Worm (Caenorhabditis elegans) whole organism, young adult: Measurements from ENCODE around the gene nspc-10.

Source experiments
- F52B5.7 ChIP-seq: sonication (generic microtip); optimal IDR thresholded peaks from 2 replicates; lab custom pipeline; 2016; ENCODE audit warnings: mild to moderate bottlenecking, missing genetic modification characterization, missing compliant biosample characterization
- ama-1 ChIP-seq, 3 experiments: fragments of 150-350 bp in 1 of 3; sonication (generic microtip) in 2 of 3; optimal IDR thresholded peaks; 2 replicates each; lab custom pipeline; 2014 to 2018; ENCODE audit warnings: missing biosample characterization in 2 of 3, missing genetic modification characterization in 2 of 3, missing genetic modification reagents in 2 of 3
- let-526 ChIP-seq: fragments of 200-800 bp; sonication (Bioruptor generic); IDR thresholded peaks from 2 replicates; pipeline ENCODE4 v1.3.6; 2022; ENCODE audit warnings: missing genetic modification reagents, missing genetic modification characterization, missing compliant biosample characterization

- TF ChIP-seq let-526 = no peak
- TF ChIP-seq F52B5.7 = no peak
- TF ChIP-seq ama-1 (optimal IDR thresholded peaks at IDR 0.05; lab: Kevin White, UChicago) = no peak
- no peak for TF ChIP-seq ama-1 (GFP tag; optimal IDR thresholded peaks at IDR 0.05; lab: Kevin White, UChicago)
Measured at ce11 chrX:12365388-12365787, 22.0 kb downstream of the nspc-10 start, which contains the start of gene F19H6.4.
